Worm (Caenorhabditis elegans) whole organism, L3 larva: Measurements from ENCODE around the gene Y75B8A.39.

ENCODE experiments used
- ama-1 ChIP-seq: fragments of 150-350 bp; optimal IDR thresholded peaks from 2 replicates; lab custom pipeline; 2018
- jun-1 ChIP-seq: fragments of 150-350 bp; optimal IDR thresholded peaks from 2 replicates; lab custom pipeline; 2014; ENCODE audit warnings: missing biosample characterization, missing genetic modification reagents, missing genetic modification characterization
- nhr-11 ChIP-seq: fragments of 150-350 bp; optimal IDR thresholded peaks from 2 replicates; lab custom pipeline; 2014; ENCODE audit warnings: missing biosample characterization, missing genetic modification characterization
- nhr-23 ChIP-seq: fragments of 150-350 bp; optimal IDR thresholded peaks from 2 replicates; lab custom pipeline; 2014; ENCODE audit warnings: missing biosample characterization, missing genetic modification reagents, missing genetic modification characterization
- nhr-76 ChIP-seq: fragments of 150-350 bp; sonication (generic microtip); optimal IDR thresholded peaks from 5 replicates; lab custom pipeline; 2014; ENCODE audit warnings: missing biosample characterization, missing genetic modification characterization
- skn-1 ChIP-seq: fragments of 150-350 bp; optimal IDR thresholded peaks from 2 replicates; lab custom pipeline; 2014; ENCODE audit warnings: missing biosample characterization, missing genetic modification characterization
- unc-39 ChIP-seq: sonication (generic microtip); optimal IDR thresholded peaks from 4 replicates; lab custom pipeline; 2017; ENCODE audit warnings: missing biosample characterization, missing genetic modification characterization

DNA sequence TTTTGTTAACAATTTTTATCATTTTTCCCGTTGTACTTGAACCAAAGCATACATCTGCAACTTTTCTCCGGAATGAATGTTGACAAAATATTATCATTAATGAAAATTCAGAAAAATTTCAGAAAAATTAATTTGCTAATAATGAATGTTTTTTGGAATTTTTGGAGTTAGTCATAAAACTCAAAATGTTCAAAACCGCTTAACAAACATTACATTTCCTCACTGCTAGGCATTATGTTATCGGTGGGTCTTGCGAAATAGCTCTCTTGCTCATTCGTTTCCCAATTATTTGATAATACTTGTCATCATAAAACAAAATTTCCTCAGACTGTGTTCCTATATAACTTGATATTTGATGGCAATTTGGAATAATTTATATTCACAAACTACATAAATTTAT is at the start of gene Y75B8A.39:
- TF ChIP-seq nhr-23 (tag; lab: Kevin White, UChicago) (no peak), unc-39 (tag; lab: Kevin White, UChicago) (no peak), skn-1 (tag; lab: Kevin White, UChicago) (no peak), nhr-11 (tag; lab: Kevin White, UChicago) (no peak), nhr-76 (tag; lab: Kevin White, UChicago) (no peak), ama-1 (lab: Kevin White, UChicago) (no peak), jun-1 (tag; lab: Kevin White, UChicago) (no peak)
